Fruit fly (Drosophila melanogaster) whole organism, adult: ENCODE measurements around the gene CG32219.

Experiments used
- CG11617 ChIP-seq: fragments of 200-800 bp; sonication (Bioruptor generic); optimal IDR thresholded peaks from 2 replicates; lab custom pipeline; 2017; ENCODE audit warnings: mild to moderate bottlenecking, missing biosample characterization, missing genetic modification reagents, missing genetic modification characterization
- CG12768 ChIP-seq: fragments of 200-800 bp; sonication (Bioruptor generic); optimal IDR thresholded peaks from 2 replicates; lab custom pipeline; 2017; ENCODE audit warnings: missing biosample characterization, missing genetic modification characterization, mild to moderate bottlenecking, moderate library complexity, missing genetic modification reagents
- CG14711 ChIP-seq: fragments of 200-800 bp; sonication (Bioruptor generic); optimal IDR thresholded peaks from 2 replicates; lab custom pipeline; 2018; ENCODE audit warnings: missing biosample characterization, mild to moderate bottlenecking, missing genetic modification characterization, moderate library complexity
- CG1620 ChIP-seq: fragments of 200-800 bp; sonication (Bioruptor generic); optimal IDR thresholded peaks from 2 replicates; lab custom pipeline; 2016; ENCODE audit warnings: missing biosample characterization, missing genetic modification characterization
- CG33017 ChIP-seq: fragments of 200-800 bp; sonication (Bioruptor generic); optimal IDR thresholded peaks from 2 replicates; lab custom pipeline; 2018; ENCODE audit warnings: missing biosample characterization, mild to moderate bottlenecking, missing genetic modification characterization, moderate library complexity
- CG5204 ChIP-seq: fragments of 200-800 bp; sonication (Bioruptor generic); optimal IDR thresholded peaks from 2 replicates; lab custom pipeline; 2016; ENCODE audit warnings: missing biosample characterization, missing genetic modification characterization
- CG7045 ChIP-seq: fragments of 200-800 bp; sonication (Bioruptor generic); optimal IDR thresholded peaks from 2 replicates; lab custom pipeline; 2017; ENCODE audit warnings: missing biosample characterization, mild to moderate bottlenecking, missing genetic modification characterization
- CG7101 ChIP-seq: fragments of 200-800 bp; sonication (Bioruptor generic); optimal IDR thresholded peaks from 2 replicates; lab custom pipeline; 2018; ENCODE audit warnings: missing biosample characterization, mild to moderate bottlenecking, missing genetic modification characterization, moderate library complexity
- Clk ChIP-seq: fragments of 200-800 bp; sonication (Bioruptor generic); optimal IDR thresholded peaks from 2 replicates; lab custom pipeline; 2017; ENCODE audit warnings: missing biosample characterization, missing genetic modification characterization
- Crg-1 ChIP-seq: fragments of 200-800 bp; sonication (Bioruptor generic); optimal IDR thresholded peaks from 2 replicates; lab custom pipeline; 2016; ENCODE audit warnings: missing biosample characterization, missing genetic modification characterization
- Hr96 ChIP-seq: fragments of 200-800 bp; sonication (Bioruptor generic); optimal IDR thresholded peaks from 2 replicates; lab custom pipeline; 2016; ENCODE audit warnings: missing biosample characterization, missing genetic modification characterization
- Mnt ChIP-seq: fragments of 200-800 bp; sonication (Bioruptor generic); optimal IDR thresholded peaks from 2 replicates; lab custom pipeline; 2016; ENCODE audit warnings: missing biosample characterization, mild to moderate bottlenecking, missing genetic modification characterization
- bab1 ChIP-seq: fragments of 200-800 bp; sonication (Bioruptor generic); optimal IDR thresholded peaks from 3 replicates; lab custom pipeline; 2019; ENCODE audit warnings: missing biosample characterization, mild to moderate bottlenecking, missing genetic modification characterization, moderate library complexity
- cic ChIP-seq: fragments of 200-800 bp; sonication (Bioruptor generic); optimal IDR thresholded peaks from 2 replicates; lab custom pipeline; 2017; ENCODE audit warnings: missing biosample characterization, mild to moderate bottlenecking, missing genetic modification characterization, moderate library complexity
- cnc ChIP-seq, 2 experiments: fragments of >200 bp; optimal IDR thresholded peaks; 2 replicates each; lab custom pipeline; 2017
- kay ChIP-seq: fragments of 200-800 bp; sonication (Bioruptor generic); peaks from one replicate; lab custom pipeline; 2016; ENCODE audit warnings: missing biosample characterization, missing genetic modification characterization, borderline replicate concordance
- ovo ChIP-seq: fragments of 200-800 bp; sonication (Bioruptor generic); optimal IDR thresholded peaks from 2 replicates; lab custom pipeline; 2016; ENCODE audit warnings: missing biosample characterization, missing genetic modification characterization
- pad ChIP-seq: fragments of 200-800 bp; sonication (Bioruptor generic); optimal IDR thresholded peaks from 3 replicates; lab custom pipeline; 2017; ENCODE audit warnings: missing biosample characterization, missing genetic modification characterization, mild to moderate bottlenecking, moderate library complexity, missing genetic modification reagents
- tj ChIP-seq: fragments of 200-800 bp; sonication (Bioruptor generic); optimal IDR thresholded peaks from 3 replicates; lab custom pipeline; 2017; ENCODE audit warnings: missing biosample characterization, mild to moderate bottlenecking, missing genetic modification characterization, moderate library complexity
- toe ChIP-seq: fragments of 200-800 bp; sonication (Bioruptor generic); optimal IDR thresholded peaks from 2 replicates; lab custom pipeline; 2016; ENCODE audit warnings: missing biosample characterization, missing genetic modification characterization

CG32219 gene

DNA sequence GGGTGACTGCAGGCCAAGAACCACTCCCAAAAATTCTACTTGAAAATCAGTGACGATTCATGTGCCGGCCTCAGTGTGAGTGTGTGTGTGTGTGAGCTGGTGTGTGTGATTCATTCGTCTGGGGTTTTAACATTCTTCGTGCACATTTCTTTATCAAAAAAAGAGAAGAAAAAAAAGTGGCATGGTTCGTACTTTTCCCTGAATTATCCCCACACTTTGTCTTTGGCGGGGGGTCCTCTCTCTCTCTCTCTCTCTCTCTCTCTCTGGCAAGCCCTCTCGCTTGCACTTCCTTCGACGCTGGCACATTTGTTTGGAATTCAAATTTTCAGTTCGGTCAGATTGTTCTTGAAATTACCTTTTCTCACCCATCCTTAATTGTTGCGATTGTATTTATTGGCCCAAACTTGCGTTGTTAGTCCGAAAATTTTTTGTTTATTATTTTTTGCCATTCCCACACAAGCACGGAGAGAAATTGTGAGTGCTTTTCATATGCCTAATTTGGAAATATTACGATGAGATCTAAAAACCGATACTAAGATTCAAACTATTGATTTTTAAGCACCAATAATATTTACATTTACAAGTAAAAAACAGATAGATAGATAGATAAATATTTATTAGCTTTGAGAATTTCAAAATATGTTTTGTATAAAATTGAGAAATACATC lies 21.8 kb downstream of the CG32219 start:
- TF ChIP-seq cic (GFP tag; lab: Kevin White, UChicago) (peak; percentile 19), kay (no peak), CG7101 (tag; lab: Kevin White, UChicago) (peak; percentile 10), tj (GFP tag; lab: Kevin White, UChicago) (peak; percentile 19), CG11617 (GFP tag; lab: Kevin White, UChicago) (peak; percentile 26), pad (GFP tag; lab: Kevin White, UChicago) (no peak), CG7045 (GFP tag; lab: Kevin White, UChicago) (no peak), Mnt (GFP tag; lab: Kevin White, UChicago) (no peak), Clk (GFP tag; lab: Kevin White, UChicago) (no peak), toe (GFP tag; lab: Kevin White, UChicago) (no peak), CG12768 (GFP tag; lab: Kevin White, UChicago) (no peak), CG14711 (peak; percentile 23)

DNA sequence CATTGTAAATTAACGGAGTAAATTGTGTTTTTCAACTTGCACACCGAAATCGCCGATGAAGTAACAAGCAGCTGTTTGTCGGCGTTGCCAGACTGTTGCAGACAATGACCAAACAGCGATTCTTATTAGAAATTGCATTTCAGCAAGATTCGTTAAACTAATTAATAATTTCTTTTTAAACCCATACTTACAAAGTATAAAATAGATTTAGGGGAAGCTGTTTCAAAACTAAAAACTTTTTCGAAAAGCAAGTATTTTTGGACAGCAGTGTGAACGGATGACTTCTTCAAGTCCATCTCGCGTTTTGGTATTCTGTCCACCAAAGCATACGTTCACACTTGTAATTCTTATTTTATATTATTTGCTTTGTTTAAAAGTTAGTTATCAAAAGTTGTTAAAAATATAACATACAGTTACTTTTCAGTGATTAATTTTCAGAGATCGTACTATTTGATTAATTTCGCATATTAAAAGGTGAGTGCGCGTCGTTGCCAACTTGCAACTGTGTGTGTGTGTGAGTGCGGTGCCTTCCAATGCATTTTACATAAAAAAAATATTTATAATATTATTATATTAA lies 22.4 kb downstream of the CG32219 start, which contains the start of the genes CG8004 and RhoGDI:
TSS of gene CG8004 (minus strand) at position 74 of the 577 bp plus-strand sequence.
TSS of gene RhoGDI (plus strand) at position 309 of the 577 bp plus-strand sequence.
- TF ChIP-seq Mnt (GFP tag; lab: Kevin White, UChicago) (no peak), CG33017 (tag; lab: Kevin White, UChicago) (peak; percentile 65), bab1 (GFP tag; lab: Kevin White, UChicago) (peak; percentile 66), kay (no peak), ovo (GFP tag; lab: Kevin White, UChicago) (peak; percentile 31), tj (GFP tag; lab: Kevin White, UChicago) (peak; percentile 7), pad (GFP tag; lab: Kevin White, UChicago) (no peak), CG11617 (GFP tag; lab: Kevin White, UChicago) (peak; percentile 62), CG7045 (GFP tag; lab: Kevin White, UChicago) (peak; percentile 42), cnc (optimal IDR thresholded peaks at IDR 0.05; lab: Kevin White, UChicago) (no peak), toe (GFP tag; lab: Kevin White, UChicago) (peak; percentile 76), Crg-1 (peak; percentile 6), Hr96 (GFP tag; lab: Kevin White, UChicago) (peak; percentile 63), Clk (GFP tag; lab: Kevin White, UChicago) (peak; percentile 28), CG7101 (tag; lab: Kevin White, UChicago) (peak; percentile 75), CG1620 (GFP tag; lab: Kevin White, UChicago) (peak; percentile 79), cic (GFP tag; lab: Kevin White, UChicago) (no peak), CG12768 (GFP tag; lab: Kevin White, UChicago) (peak; percentile 43), CG14711 (peak; percentile 74), CG5204 (GFP tag; lab: Kevin White, UChicago) (no peak)

DNA sequence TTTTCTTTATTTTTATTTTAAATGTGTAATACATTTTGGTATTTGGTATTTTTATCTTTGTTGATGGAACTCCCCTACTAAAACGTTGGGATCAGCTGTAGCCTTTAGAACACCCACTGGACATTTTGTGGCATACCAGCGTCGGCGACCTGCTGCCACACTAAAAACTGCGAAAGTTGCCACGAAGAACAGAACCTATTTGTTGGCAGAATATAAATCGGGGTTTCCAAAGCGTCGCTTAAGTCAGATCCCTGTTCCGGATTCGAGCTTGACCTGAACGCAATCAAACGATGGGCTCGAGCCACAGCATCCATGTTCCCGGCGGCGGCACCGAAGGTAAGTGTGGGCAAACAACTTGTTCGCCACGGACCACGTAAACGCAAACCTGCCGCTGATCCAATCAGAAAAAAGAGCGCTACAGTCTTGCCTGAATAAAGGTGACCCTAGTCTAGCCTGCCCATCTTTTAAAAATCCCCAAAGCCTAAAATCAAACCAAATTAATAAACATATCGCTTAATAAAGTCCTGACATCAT lies 26.1 kb downstream of the CG32219 start, which contains the start of gene Grasp65:
TSS of gene Grasp65 (plus strand) at position 173 of the 534 bp plus-strand sequence.
- TF ChIP-seq bab1 (GFP tag; lab: Kevin White, UChicago) (peak; percentile 67), CG14711 (no peak), CG33017 (tag; lab: Kevin White, UChicago) (peak; percentile 13), CG1620 (GFP tag; lab: Kevin White, UChicago) (no peak), Clk (GFP tag; lab: Kevin White, UChicago) (no peak), CG7101 (tag; lab: Kevin White, UChicago) (peak; percentile 31), CG12768 (GFP tag; lab: Kevin White, UChicago) (no peak), CG11617 (GFP tag; lab: Kevin White, UChicago) (peak; percentile 17), Crg-1 (no peak), toe (GFP tag; lab: Kevin White, UChicago) (no peak), Hr96 (GFP tag; lab: Kevin White, UChicago) (no peak), tj (GFP tag; lab: Kevin White, UChicago) (peak; percentile 22), CG7045 (GFP tag; lab: Kevin White, UChicago) (peak; percentile 4), kay (no peak), ovo (GFP tag; lab: Kevin White, UChicago) (no peak), cic (GFP tag; lab: Kevin White, UChicago) (peak; percentile 27)

DNA sequence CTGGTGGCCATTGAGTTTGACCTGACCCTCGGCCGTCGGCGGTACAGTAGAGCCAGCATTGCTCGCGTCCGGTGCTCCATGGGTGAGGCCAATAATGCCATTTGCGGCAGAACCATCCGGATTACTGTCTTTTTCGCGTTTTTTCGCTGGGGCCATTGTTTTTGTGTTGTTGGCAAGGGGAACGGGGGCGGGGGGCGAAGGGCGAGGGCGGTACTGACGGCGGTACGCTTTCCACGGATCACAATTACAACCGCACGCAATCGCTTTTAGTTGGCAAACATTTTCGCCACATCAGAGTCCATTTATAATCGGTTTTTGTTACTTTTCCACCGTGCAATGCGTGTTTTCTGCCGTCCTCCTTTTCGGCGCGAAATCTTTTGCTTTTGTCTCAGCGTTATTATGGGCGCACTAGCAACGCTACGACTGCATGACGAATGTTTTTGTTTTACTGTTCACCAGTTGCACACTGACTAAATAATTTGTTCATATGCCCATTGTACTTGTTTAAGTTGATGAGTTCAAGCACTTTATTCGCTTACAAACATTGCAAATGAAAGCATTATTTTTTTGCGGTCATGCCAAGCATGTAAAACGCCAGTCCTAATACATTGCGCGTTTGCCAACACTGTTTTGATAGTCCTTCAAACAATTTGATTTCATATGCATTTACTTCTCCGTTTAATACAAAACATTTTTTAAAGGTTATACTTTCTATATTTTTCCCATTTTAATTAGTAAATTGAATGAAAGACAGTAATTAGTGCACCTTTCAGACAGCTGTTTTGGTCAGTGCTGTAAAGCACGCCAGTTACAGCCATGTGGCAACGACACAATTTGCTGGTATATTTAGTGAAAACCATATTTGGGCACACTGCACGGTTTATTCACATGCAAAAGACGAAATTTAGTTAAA lies 27.8 kb downstream of the CG32219 start, which contains the start of gene Pfdn6:
TSS of gene Pfdn6 (plus strand) at position 839 of the 913 bp plus-strand sequence.
- TF ChIP-seq Hr96 (GFP tag; lab: Kevin White, UChicago) (no peak), tj (GFP tag; lab: Kevin White, UChicago) (peak; percentile 80), kay (no peak), Mnt (GFP tag; lab: Kevin White, UChicago) (peak; percentile 88), CG7045 (GFP tag; lab: Kevin White, UChicago) (peak; percentile 79), cic (GFP tag; lab: Kevin White, UChicago) (peak; percentile 43), CG12768 (GFP tag; lab: Kevin White, UChicago) (peak; percentile 69), Crg-1 (peak; percentile 85), CG14711 (peak; percentile 67), bab1 (GFP tag; lab: Kevin White, UChicago) (peak; percentile 97), CG5204 (GFP tag; lab: Kevin White, UChicago) (no peak), CG11617 (GFP tag; lab: Kevin White, UChicago) (peak; percentile 94), pad (GFP tag; lab: Kevin White, UChicago) (peak; percentile 78), CG7101 (tag; lab: Kevin White, UChicago) (peak; percentile 70), toe (GFP tag; lab: Kevin White, UChicago) (peak; percentile 61), Clk (GFP tag; lab: Kevin White, UChicago) (peak; percentile 76), CG33017 (tag; lab: Kevin White, UChicago) (peak; percentile 64), cnc (optimal IDR thresholded peaks at IDR 0.05; lab: Kevin White, UChicago) (no peak), ovo (GFP tag; lab: Kevin White, UChicago) (peak; percentile 65), CG1620 (GFP tag; lab: Kevin White, UChicago) (peak; percentile 77)
